Worm (Caenorhabditis elegans) whole organism, midembryonic: ENCODE measurements around the gene spp-19.

Experiments
- cog-1 ChIP-seq: sonication (generic microtip); optimal IDR thresholded peaks from 2 replicates; lab custom pipeline; 2016; ENCODE audit warnings: missing genetic modification characterization, missing compliant biosample characterization
- ref-1 ChIP-seq: fragments of 200-800 bp; sonication (Bioruptor generic); conservative IDR thresholded peaks from 2 replicates; pipeline ENCODE4 v1.3.6; 2022; ENCODE audit warnings: missing genetic modification reagents, missing genetic modification characterization, missing compliant biosample characterization

DNA sequence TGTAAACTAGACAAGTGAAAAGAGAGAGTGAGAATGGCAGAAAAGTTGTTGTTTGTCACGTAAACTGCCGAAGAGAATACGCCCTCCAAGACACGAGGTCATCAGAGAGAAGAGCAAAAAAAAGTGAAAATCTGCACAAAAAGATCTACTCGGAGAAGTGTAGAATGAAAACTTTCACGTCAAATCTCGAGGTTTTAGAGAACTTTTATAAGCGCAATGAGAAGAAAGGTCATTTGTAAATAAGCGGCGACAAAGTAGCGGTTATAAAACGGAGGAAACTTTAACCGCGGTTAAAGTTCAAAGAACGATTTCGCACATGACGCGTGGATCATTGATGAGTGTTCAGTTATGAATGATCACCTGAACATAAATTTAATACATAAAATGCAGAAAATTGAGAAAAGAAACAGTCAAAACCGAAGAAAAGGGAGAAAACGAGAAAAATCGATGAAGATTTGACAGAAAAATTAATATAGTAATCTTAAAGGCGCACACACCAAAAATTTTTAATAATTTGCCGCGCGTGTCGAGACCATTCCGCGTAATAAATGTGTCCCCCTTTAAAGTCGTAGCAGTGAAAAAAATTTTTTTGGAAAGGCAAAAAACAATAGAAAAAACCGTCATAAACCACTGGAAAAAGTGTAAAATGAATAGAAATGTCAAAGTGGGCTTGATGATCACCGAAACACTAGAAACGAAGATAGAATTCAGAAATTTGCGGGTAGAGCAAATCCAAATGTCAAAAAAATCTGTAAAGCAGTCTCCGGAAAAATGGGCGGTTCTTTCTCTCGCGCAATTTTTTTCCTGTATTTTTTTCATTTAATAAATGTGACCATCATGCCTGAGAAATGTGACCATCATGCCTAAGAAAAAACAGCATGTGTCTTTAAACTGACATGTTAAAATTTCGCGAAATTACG is 43.9 kb downstream of the spp-19 start:
- TF ChIP-seq ref-1 (GFP tag; lab: Robert Waterston, UW) (no peak), cog-1 (no peak)
